Worm (Caenorhabditis elegans) whole organism, mixed stage, embryonic: ENCODE measurements around the gene set-21.
"Not testable (repeated sequence)": the region's sequence is repeated elsewhere in the genome, so short reads cannot be mapped to it uniquely, and the experiment has no call there.

ENCODE experiments used
- bed-3 ChIP-seq: fragments of 200-800 bp; sonication (Bioruptor generic); optimal IDR thresholded peaks from 3 replicates; lab custom pipeline; 2018; ENCODE audit warnings: mild to moderate bottlenecking, missing genetic modification characterization, moderate library complexity, missing compliant biosample characterization
- blmp-1 ChIP-seq: fragments of 150-350 bp; optimal IDR thresholded peaks from 2 replicates; lab custom pipeline; 2014; ENCODE audit warnings: missing biosample characterization, missing genetic modification characterization
- ceh-39 ChIP-seq: fragments of 150-350 bp; optimal IDR thresholded peaks from 2 replicates; lab custom pipeline; 2014; ENCODE audit warnings: missing biosample characterization, missing genetic modification characterization
- ceh-43 ChIP-seq: fragments of 200-800 bp; sonication (Bioruptor generic); optimal IDR thresholded peaks from 2 replicates; lab custom pipeline; 2018; ENCODE audit warnings: mild to moderate bottlenecking, missing genetic modification characterization, moderate library complexity, missing compliant biosample characterization
- ceh-83 ChIP-seq: fragments of 200-800 bp; sonication (Bioruptor generic); optimal IDR thresholded peaks from 2 replicates; lab custom pipeline; 2018; ENCODE audit warnings: mild to moderate bottlenecking, missing genetic modification characterization, missing compliant biosample characterization
- ces-1 ChIP-seq: fragments of 150-350 bp; optimal IDR thresholded peaks from 2 replicates; lab custom pipeline; 2014; ENCODE audit warnings: missing biosample characterization, missing genetic modification reagents, missing genetic modification characterization
- cnd-1 ChIP-seq: fragments of 200-800 bp; sonication (Bioruptor generic); optimal IDR thresholded peaks from 2 replicates; lab custom pipeline; 2018; ENCODE audit warnings: mild to moderate bottlenecking, missing genetic modification characterization, missing compliant biosample characterization
- drap-1 ChIP-seq: fragments of 200-800 bp; sonication (Bioruptor generic); optimal IDR thresholded peaks from 3 replicates; lab custom pipeline; 2018; ENCODE audit warnings: mild to moderate bottlenecking, missing genetic modification characterization, missing compliant biosample characterization
- elt-1 ChIP-seq: sonication (generic microtip); optimal IDR thresholded peaks from 2 replicates; lab custom pipeline; 2017; ENCODE audit warnings: missing genetic modification characterization, mild to moderate bottlenecking, missing compliant biosample characterization, antibody characterized with exemption, moderate library complexity, borderline replicate concordance; ENCODE audit not compliant: insufficient read depth
- elt-3 ChIP-seq: fragments of 150-350 bp; optimal IDR thresholded peaks from 2 replicates; lab custom pipeline; 2014; ENCODE audit warnings: missing biosample characterization, missing genetic modification characterization
- flh-1 ChIP-seq: fragments of 200-800 bp; sonication (Bioruptor generic); optimal IDR thresholded peaks from 2 replicates; lab custom pipeline; 2018; ENCODE audit warnings: mild to moderate bottlenecking, missing genetic modification characterization, moderate library complexity, missing compliant biosample characterization
- ham-2 ChIP-seq: fragments of 200-800 bp; sonication (Bioruptor generic); optimal IDR thresholded peaks from 2 replicates; lab custom pipeline; 2018; ENCODE audit warnings: mild to moderate bottlenecking, missing genetic modification characterization, missing compliant biosample characterization
- hlh-1 ChIP-seq: fragments of 150-350 bp; optimal IDR thresholded peaks from 2 replicates; lab custom pipeline; 2014; ENCODE audit warnings: missing biosample characterization, missing genetic modification reagents, missing genetic modification characterization
- lin-32 ChIP-seq: fragments of 200-800 bp; sonication (Bioruptor generic); optimal IDR thresholded peaks from 2 replicates; lab custom pipeline; 2018; ENCODE audit warnings: mild to moderate bottlenecking, missing genetic modification characterization, missing compliant biosample characterization
- lsy-2 ChIP-seq: fragments of 150-350 bp; optimal IDR thresholded peaks from 2 replicates; lab custom pipeline; 2014; ENCODE audit warnings: missing biosample characterization, missing genetic modification characterization
- mab-5 ChIP-seq: fragments of 150-350 bp; optimal IDR thresholded peaks from 2 replicates; lab custom pipeline; 2014; ENCODE audit warnings: missing biosample characterization, missing genetic modification characterization
- mep-1 ChIP-seq: fragments of 150-350 bp; optimal IDR thresholded peaks from 2 replicates; lab custom pipeline; 2017; ENCODE audit warnings: missing biosample characterization, missing genetic modification reagents, missing genetic modification characterization, inconsistent platforms
- mls-2 ChIP-seq: sonication (generic microtip); optimal IDR thresholded peaks from 2 replicates; lab custom pipeline; 2016; ENCODE audit warnings: mild to moderate bottlenecking, missing genetic modification characterization, moderate library complexity, missing compliant biosample characterization
- nhr-12 ChIP-seq: fragments of 150-350 bp; optimal IDR thresholded peaks from 2 replicates; lab custom pipeline; 2014; ENCODE audit warnings: missing biosample characterization, missing genetic modification characterization
- nhr-2 ChIP-seq: fragments of 150-350 bp; optimal IDR thresholded peaks from 2 replicates; lab custom pipeline; 2014; ENCODE audit warnings: missing biosample characterization, missing genetic modification characterization
- nhr-28 ChIP-seq: fragments of 150-350 bp; optimal IDR thresholded peaks from 2 replicates; lab custom pipeline; 2014; ENCODE audit warnings: missing biosample characterization, missing genetic modification characterization
- pha-4 ChIP-seq: fragments of 150-350 bp; optimal IDR thresholded peaks from 2 replicates; lab custom pipeline; 2018; ENCODE audit warnings: missing biosample characterization, missing genetic modification reagents, missing genetic modification characterization
- sem-2 ChIP-seq: fragments of 200-800 bp; sonication (Bioruptor generic); optimal IDR thresholded peaks from 2 replicates; lab custom pipeline; 2018; ENCODE audit warnings: mild to moderate bottlenecking, missing genetic modification characterization, missing compliant biosample characterization
- snpc-4 ChIP-seq: fragments of 150-350 bp; optimal IDR thresholded peaks from 2 replicates; lab custom pipeline; 2014; ENCODE audit warnings: missing biosample characterization, missing genetic modification characterization
- sptf-1 ChIP-seq: sonication (generic microtip); optimal IDR thresholded peaks from 2 replicates; lab custom pipeline; 2017; ENCODE audit warnings: mild to moderate bottlenecking, missing genetic modification characterization, moderate library complexity, missing compliant biosample characterization
- tbx-8 ChIP-seq: fragments of 200-800 bp; sonication (Bioruptor generic); optimal IDR thresholded peaks from 2 replicates; lab custom pipeline; 2018; ENCODE audit warnings: mild to moderate bottlenecking, missing genetic modification characterization, moderate library complexity, missing compliant biosample characterization
- unc-120 ChIP-seq: sonication (generic microtip); optimal IDR thresholded peaks from 2 replicates; lab custom pipeline; 2017; ENCODE audit warnings: missing genetic modification characterization, missing compliant biosample characterization; ENCODE audit not compliant: poor library complexity, severe bottlenecking
- zip-8 ChIP-seq: fragments of 150-350 bp; optimal IDR thresholded peaks from 2 replicates; lab custom pipeline; 2014; ENCODE audit warnings: missing biosample characterization, missing genetic modification characterization
- ztf-11 ChIP-seq: fragments of 150-350 bp; optimal IDR thresholded peaks from 2 replicates; lab custom pipeline; 2014; ENCODE audit warnings: missing biosample characterization, missing genetic modification characterization

Gene set-21

DNA sequence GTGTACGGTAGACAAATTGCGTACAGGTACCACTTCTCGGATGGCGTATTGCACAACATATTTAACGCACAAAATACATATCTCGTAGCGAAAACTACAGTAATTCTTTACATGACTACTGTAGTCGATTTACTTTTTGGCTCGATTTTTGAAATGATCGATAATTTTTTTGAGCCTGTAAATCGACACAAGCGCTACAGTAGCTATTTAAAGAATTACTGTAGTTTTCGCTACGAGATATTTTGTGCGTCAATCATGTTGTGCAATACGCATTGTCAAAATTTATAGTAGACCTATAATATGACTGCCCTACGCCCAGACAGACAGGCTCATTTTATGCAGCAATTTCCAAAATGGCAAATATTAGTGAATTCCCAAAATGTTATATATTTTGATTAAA is 42.5 kb upstream of the set-21 start, which contains the start of gene W03B1.5:
Gene W03B1.5 (plus strand): TSS at position 301 of the 400 bp plus-strand sequence.
- not testable (repeated sequence) for TF ChIP-seq hlh-1 (tag; lab: Kevin White, UChicago); sptf-1; pha-4

DNA sequence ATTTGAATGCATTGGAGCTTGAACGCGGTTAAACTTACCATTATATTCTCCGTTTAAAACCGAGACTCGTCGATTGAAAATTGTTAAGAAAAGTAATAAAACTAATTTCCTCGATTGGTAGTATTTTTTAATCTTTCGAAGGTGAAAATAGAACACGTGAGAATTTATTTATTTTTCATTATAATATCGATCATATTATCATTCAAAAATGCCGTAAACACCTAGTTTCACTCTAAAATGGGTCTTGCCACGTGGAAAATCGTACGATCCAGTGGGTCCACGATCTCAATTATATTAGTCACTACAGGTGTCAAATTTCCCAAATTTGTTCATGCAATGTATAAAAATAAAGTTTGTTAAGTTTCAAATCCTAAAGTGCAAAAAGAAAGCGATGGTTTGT is 33.8 kb upstream of the set-21 start, which contains the start of gene W03B1.9:
Gene W03B1.9 (minus strand): TSS at position 101 of the 400 bp plus-strand sequence.
- TF ChIP-seq lsy-2 (no peak), sem-2 (GFP tag; lab: Kevin White, UChicago) (no peak), ceh-83 (no peak), ztf-11 (tag; lab: Kevin White, UChicago) (no peak), drap-1 (no peak), flh-1 (no peak), ceh-43 (GFP tag; lab: Kevin White, UChicago) (no peak), ceh-39 (tag; lab: Kevin White, UChicago) (no peak), pha-4 (no peak), tbx-8 (GFP tag; lab: Kevin White, UChicago) (no peak), mab-5 (tag; lab: Kevin White, UChicago) (no peak), elt-3 (tag; lab: Kevin White, UChicago) (no peak), zip-8 (no peak), sptf-1 (no peak)
- TF ChIP-seq, all 35 proteins: peak for 0

DNA sequence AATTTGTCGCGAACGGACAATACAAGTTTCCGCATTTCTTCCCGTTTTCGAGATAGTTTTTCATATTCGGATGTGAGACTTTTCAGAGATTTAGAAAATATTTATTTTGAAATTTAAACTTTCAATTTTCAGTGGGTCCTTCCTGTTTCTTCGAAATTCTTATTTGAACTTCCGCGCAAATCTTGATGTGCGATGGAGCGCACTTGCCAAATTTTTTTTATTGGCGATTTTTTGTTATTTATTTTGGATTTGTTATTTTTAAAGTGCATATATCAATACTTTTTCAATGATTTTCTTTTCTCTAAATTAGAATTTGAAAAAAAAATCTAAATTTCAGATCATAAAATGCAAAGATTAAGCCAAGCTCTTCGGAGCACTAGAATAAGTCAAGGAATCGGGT is 33.3 kb upstream of the set-21 start, which contains the start of gene sars-2:
Gene sars-2 (plus strand): TSS at position 341 of the 400 bp plus-strand sequence.
- TF ChIP-seq elt-1 (tag; lab: Kevin White, UChicago): no peak
- peak; percentile 31 for TF ChIP-seq ces-1 (GFP tag; lab: Kevin White, UChicago)
- peak; percentile 41 for TF ChIP-seq lsy-2

DNA sequence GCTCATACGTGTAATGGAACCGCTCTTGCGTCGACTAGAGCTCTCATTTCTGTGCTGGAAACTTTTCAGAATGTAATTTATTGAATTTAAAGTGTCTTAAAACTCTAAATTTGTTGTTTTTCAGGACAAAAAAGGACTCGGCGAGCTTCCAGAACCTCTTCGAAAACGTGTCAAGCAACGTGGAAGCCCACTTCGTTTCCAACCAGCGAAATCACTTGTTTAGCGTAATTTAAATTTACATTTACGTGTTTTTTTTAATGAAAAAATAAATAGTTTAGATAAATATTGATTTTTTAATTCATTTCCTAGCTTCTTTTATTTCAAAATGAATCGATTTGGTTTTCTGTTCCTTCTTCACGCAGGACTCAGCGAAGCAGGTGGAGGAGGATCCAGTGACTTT is 31.0 kb upstream of the set-21 start, which contains the start of gene F55F10.3:
Gene F55F10.3 (plus strand): TSS at position 301 of the 400 bp plus-strand sequence.
- TF ChIP-seq mab-5 (tag; lab: Kevin White, UChicago) (no peak), bed-3 (GFP tag; lab: Kevin White, UChicago) (no peak), mep-1 (tag; lab: Kevin White, UChicago) (no peak), unc-120 (tag; lab: Kevin White, UChicago) (no peak), elt-3 (tag; lab: Kevin White, UChicago) (no peak), ham-2 (no peak), elt-1 (tag; lab: Kevin White, UChicago) (no peak), nhr-28 (tag; lab: Kevin White, UChicago) (no peak), hlh-1 (tag; lab: Kevin White, UChicago) (no peak), nhr-12 (no peak), mls-2 (tag; lab: Kevin White, UChicago) (no peak), ceh-43 (GFP tag; lab: Kevin White, UChicago) (no peak), sem-2 (GFP tag; lab: Kevin White, UChicago) (no peak), drap-1 (no peak), cnd-1 (tag; lab: Kevin White, UChicago) (no peak), tbx-8 (GFP tag; lab: Kevin White, UChicago) (no peak), lsy-2 (no peak), snpc-4 (no peak)

DNA sequence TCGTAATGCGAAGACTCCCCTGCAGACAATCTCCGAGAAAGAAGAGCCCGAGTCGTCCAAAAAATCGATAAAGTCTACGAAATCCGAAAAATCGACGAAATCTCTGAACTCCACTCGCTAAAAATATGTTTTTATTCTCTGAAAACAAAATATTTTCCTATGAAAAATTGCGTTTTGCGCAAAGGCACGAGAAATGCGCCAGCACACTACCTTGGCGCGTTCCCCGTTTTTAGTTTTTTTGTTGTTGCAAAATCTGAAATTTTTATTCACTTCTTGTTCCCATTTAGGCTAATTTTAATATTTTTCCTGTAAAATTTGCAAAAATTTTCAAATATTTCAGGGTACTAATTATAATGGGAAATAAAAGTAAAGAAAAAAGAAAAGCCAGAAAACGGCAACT is 30.1 kb upstream of the set-21 start, which contains the start of gene F55F10.1:
Gene F55F10.1 (plus strand): TSS at position 341 of the 400 bp plus-strand sequence.
- TF ChIP-seq mep-1 (tag; lab: Kevin White, UChicago): peak; percentile 53
- no peak for TF ChIP-seq snpc-4
- TF ChIP-seq, all 35 proteins: peak for 1

DNA sequence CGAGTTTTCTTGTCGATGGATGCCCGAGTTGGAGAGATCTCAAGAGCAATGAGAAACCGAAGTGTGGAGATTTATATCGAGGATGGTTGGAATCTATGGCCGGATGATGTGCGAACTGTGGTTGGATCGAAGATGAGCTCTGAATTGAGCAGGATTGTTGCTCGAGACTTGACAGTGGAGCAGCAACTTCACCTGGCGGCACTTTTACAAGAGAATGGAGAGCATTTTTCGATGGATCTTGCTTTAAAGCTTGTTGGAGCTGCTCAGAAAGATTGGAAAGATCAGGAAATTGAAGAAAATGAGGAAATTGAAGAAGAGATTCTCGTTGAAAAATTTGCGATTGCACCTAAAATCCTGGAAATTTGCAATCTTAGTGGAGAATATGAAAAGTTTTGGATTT is 21.5 kb upstream of the set-21 start:
- no peak for TF ChIP-seq sptf-1
- TF ChIP-seq blmp-1 (tag; lab: Kevin White, UChicago): no peak
- TF ChIP-seq ztf-11 (tag; lab: Kevin White, UChicago): no peak
- TF ChIP-seq nhr-2 (tag; lab: Kevin White, UChicago): no peak
- TF ChIP-seq ceh-83: no peak
- TF ChIP-seq mab-5 (tag; lab: Kevin White, UChicago): no peak
- TF ChIP-seq elt-3 (tag; lab: Kevin White, UChicago): no peak
- no peak for TF ChIP-seq lin-32 (GFP tag; lab: Kevin White, UChicago)
- TF ChIP-seq pha-4: no peak
